Worm (Caenorhabditis elegans) whole organism, L3 larva: ENCODE results near the gene elc-2.

ENCODE experiments used
- ama-1 ChIP-seq: fragments of 150-350 bp; optimal IDR thresholded peaks from 2 replicates; lab custom pipeline; 2018
- ceh-28 ChIP-seq: fragments of 150-350 bp; optimal IDR thresholded peaks from 2 replicates; lab custom pipeline; 2014; ENCODE audit warnings: missing biosample characterization, missing genetic modification reagents, missing genetic modification characterization
- egl-27 ChIP-seq: sonication (generic microtip); optimal IDR thresholded peaks from 4 replicates; lab custom pipeline; 2017; ENCODE audit warnings: missing biosample characterization, missing genetic modification reagents, missing genetic modification characterization
- fkh-10 ChIP-seq: sonication (generic microtip); optimal IDR thresholded peaks from 2 replicates; lab custom pipeline; 2017; ENCODE audit warnings: missing biosample characterization, missing genetic modification reagents, missing genetic modification characterization
- lin-39 ChIP-seq: fragments of 150-350 bp; optimal IDR thresholded peaks from 2 replicates; lab custom pipeline; 2018; ENCODE audit warnings: missing biosample characterization, missing genetic modification reagents, missing genetic modification characterization
- nhr-11 ChIP-seq: fragments of 150-350 bp; optimal IDR thresholded peaks from 2 replicates; lab custom pipeline; 2014; ENCODE audit warnings: missing biosample characterization, missing genetic modification characterization
- nhr-12 ChIP-seq: fragments of 150-350 bp; optimal IDR thresholded peaks from 2 replicates; lab custom pipeline; 2014; ENCODE audit warnings: missing biosample characterization, missing genetic modification characterization
- nhr-237 ChIP-seq: fragments of 150-350 bp; optimal IDR thresholded peaks from 2 replicates; lab custom pipeline; 2014; ENCODE audit warnings: missing biosample characterization, missing genetic modification characterization
- pha-4 ChIP-seq: fragments of 150-350 bp; optimal IDR thresholded peaks from 2 replicates; lab custom pipeline; 2014; ENCODE audit warnings: missing biosample characterization, missing genetic modification reagents, missing genetic modification characterization
- snpc-4 ChIP-seq: fragments of 150-350 bp; optimal IDR thresholded peaks from 2 replicates; lab custom pipeline; 2014; ENCODE audit warnings: missing biosample characterization, missing genetic modification characterization
- tbx-2 ChIP-seq: sonication (generic microtip); optimal IDR thresholded peaks from 2 replicates; lab custom pipeline; 2016; ENCODE audit warnings: mild to moderate bottlenecking, missing genetic modification characterization, missing compliant biosample characterization
- unc-39 ChIP-seq: sonication (generic microtip); optimal IDR thresholded peaks from 4 replicates; lab custom pipeline; 2017; ENCODE audit warnings: missing biosample characterization, missing genetic modification characterization

DNA sequence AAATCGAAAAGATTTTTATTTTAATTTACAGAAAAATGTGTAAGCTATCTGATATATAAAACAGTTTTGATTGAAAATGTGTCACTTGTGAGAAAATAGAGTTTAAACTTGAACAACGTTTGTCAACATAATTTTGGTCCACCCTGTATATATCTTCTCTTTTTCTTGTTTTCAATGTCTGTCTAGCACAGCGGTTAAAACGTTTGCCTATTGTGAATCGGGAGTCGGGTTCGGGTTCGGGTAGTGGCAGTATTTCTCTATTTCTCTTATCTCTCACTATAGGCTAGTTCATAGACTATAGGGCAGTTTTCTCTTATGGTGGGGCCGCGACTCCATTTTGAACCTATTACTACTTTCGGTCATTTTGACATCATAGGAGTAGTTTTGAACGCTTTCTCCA lies 13.2 kb upstream of the elc-2 start:
- no peak for TF ChIP-seq ama-1 (lab: Kevin White, UChicago)
- TF ChIP-seq pha-4 (tag; lab: Kevin White, UChicago), result no peak
- no peak for TF ChIP-seq nhr-237 (tag; lab: Kevin White, UChicago)
- no peak for TF ChIP-seq snpc-4
- TF ChIP-seq unc-39 (tag; lab: Kevin White, UChicago), result no peak
- TF ChIP-seq fkh-10 (GFP tag; lab: Kevin White, UChicago), result no peak
- no peak for TF ChIP-seq tbx-2 (tag; lab: Kevin White, UChicago)
- TF ChIP-seq nhr-11 (tag; lab: Kevin White, UChicago), result no peak
- TF ChIP-seq egl-27 (tag; lab: Kevin White, UChicago), result no peak
- TF ChIP-seq lin-39 (tag; lab: Kevin White, UChicago), result no peak
- TF ChIP-seq nhr-12 (tag; lab: Kevin White, UChicago), result no peak
- no peak for TF ChIP-seq ceh-28 (tag; lab: Kevin White, UChicago)
